Fruit fly (Drosophila melanogaster) whole organism, embryonic: ENCODE data around the gene CG42716.

Experiments
- Blimp-1 ChIP-seq: fragments of 200-800 bp; sonication (Bioruptor generic); optimal IDR thresholded peaks from 3 replicates; lab custom pipeline; 2018; ENCODE audit warnings: missing biosample characterization, missing genetic modification characterization, mild to moderate bottlenecking, moderate library complexity, missing genetic modification reagents
- CG10267 ChIP-seq: fragments of 200-800 bp; sonication (Bioruptor generic); optimal IDR thresholded peaks from 2 replicates; lab custom pipeline; 2018; ENCODE audit warnings: missing biosample characterization, mild to moderate bottlenecking, missing genetic modification characterization, moderate library complexity
- CG11456 ChIP-seq: fragments of 200-800 bp; sonication (Bioruptor generic); IDR thresholded peaks from 3 replicates; pipeline ENCODE4 v1.3.6; 2022; ENCODE audit warnings: missing biosample characterization, missing genetic modification characterization
- CG11504 ChIP-seq: fragments of 200-800 bp; sonication (Bioruptor generic); optimal IDR thresholded peaks from 3 replicates; lab custom pipeline; 2019; ENCODE audit warnings: missing biosample characterization, mild to moderate bottlenecking, missing genetic modification characterization, moderate library complexity
- CG11696 ChIP-seq: fragments of 200-800 bp; sonication (Bioruptor generic); IDR thresholded peaks from 2 replicates; pipeline ENCODE4 v1.3.6; 2022; ENCODE audit warnings: missing biosample characterization, missing genetic modification characterization
- CG12391 ChIP-seq: fragments of 200-800 bp; sonication (Bioruptor generic); optimal IDR thresholded peaks from 3 replicates; lab custom pipeline; 2018; ENCODE audit warnings: missing biosample characterization, mild to moderate bottlenecking, missing genetic modification characterization, moderate library complexity
- CG15601 ChIP-seq: fragments of 200-800 bp; sonication (Bioruptor generic); optimal IDR thresholded peaks from 3 replicates; lab custom pipeline; 2019; ENCODE audit warnings: missing biosample characterization, mild to moderate bottlenecking, missing genetic modification characterization, moderate library complexity
- CG15696 ChIP-seq: fragments of 200-800 bp; sonication (Bioruptor generic); optimal IDR thresholded peaks from 2 replicates; lab custom pipeline; 2019; ENCODE audit warnings: missing biosample characterization, mild to moderate bottlenecking, missing genetic modification characterization, moderate library complexity
- CG17361 ChIP-seq: fragments of 200-800 bp; sonication (Bioruptor generic); IDR thresholded peaks from 3 replicates; pipeline ENCODE4 v1.3.6; 2022; ENCODE audit warnings: missing biosample characterization, missing genetic modification characterization
- CG17385 ChIP-seq: fragments of 200-800 bp; sonication (Bioruptor generic); optimal IDR thresholded peaks from 3 replicates; lab custom pipeline; 2018; ENCODE audit warnings: missing biosample characterization, mild to moderate bottlenecking, missing genetic modification characterization
- CG18262 ChIP-seq: fragments of 200-800 bp; optimal IDR thresholded peaks from 3 replicates; lab custom pipeline; 2019; ENCODE audit warnings: missing biosample characterization, mild to moderate bottlenecking, missing genetic modification characterization, moderate library complexity
- CG1832 ChIP-seq: fragments of 200-800 bp; sonication (Bioruptor generic); optimal IDR thresholded peaks from 2 replicates; lab custom pipeline; 2017; ENCODE audit warnings: missing biosample characterization, mild to moderate bottlenecking, missing genetic modification characterization, inconsistent platforms
- CG2120 ChIP-seq: fragments of 200-800 bp; sonication (Bioruptor generic); optimal IDR thresholded peaks from 3 replicates; lab custom pipeline; 2016; ENCODE audit warnings: missing biosample characterization, missing genetic modification characterization
- CG2678 ChIP-seq: fragments of 200-800 bp; sonication (Bioruptor generic); optimal IDR thresholded peaks from 3 replicates; lab custom pipeline; 2019; ENCODE audit warnings: missing biosample characterization, mild to moderate bottlenecking, missing genetic modification characterization, moderate library complexity
- CG2712 ChIP-seq: fragments of 200-800 bp; optimal IDR thresholded peaks from 3 replicates; lab custom pipeline; 2019; ENCODE audit warnings: missing biosample characterization, mild to moderate bottlenecking, missing genetic modification characterization, moderate library complexity
- CG2889 ChIP-seq: fragments of 200-800 bp; sonication (Bioruptor generic); IDR thresholded peaks from 3 replicates; pipeline ENCODE4 v1.3.6; 2022; ENCODE audit warnings: missing biosample characterization, missing genetic modification characterization
- CG31441 ChIP-seq: fragments of 200-800 bp; sonication (Bioruptor generic); IDR thresholded peaks from 2 replicates; pipeline ENCODE4 v1.3.6; 2022; ENCODE audit warnings: missing biosample characterization, missing genetic modification characterization
- CG33557 ChIP-seq: fragments of 200-800 bp; sonication (Bioruptor generic); optimal IDR thresholded peaks from 2 replicates; lab custom pipeline; 2019; ENCODE audit warnings: missing biosample characterization, mild to moderate bottlenecking, missing genetic modification characterization, moderate library complexity
- CG6689 ChIP-seq: fragments of 200-800 bp; sonication (Bioruptor generic); IDR thresholded peaks from 2 replicates; pipeline ENCODE4 v1.3.6; 2022; ENCODE audit warnings: missing biosample characterization, missing genetic modification characterization
- CG7839 ChIP-seq: fragments of 200-800 bp; sonication (Bioruptor generic); optimal IDR thresholded peaks from 3 replicates; lab custom pipeline; 2018; ENCODE audit warnings: missing biosample characterization, mild to moderate bottlenecking, missing genetic modification characterization, moderate library complexity
- CG8388 ChIP-seq: fragments of 200-800 bp; sonication (Bioruptor generic); optimal IDR thresholded peaks from 2 replicates; lab custom pipeline; 2019; ENCODE audit warnings: missing biosample characterization, mild to moderate bottlenecking, missing genetic modification characterization, moderate library complexity
- CG8924 ChIP-seq: fragments of 200-800 bp; optimal IDR thresholded peaks from 3 replicates; lab custom pipeline; 2019; ENCODE audit warnings: missing biosample characterization, mild to moderate bottlenecking, missing genetic modification characterization, moderate library complexity
- CG9727 ChIP-seq: fragments of 200-800 bp; sonication (Bioruptor generic); optimal IDR thresholded peaks from 3 replicates; lab custom pipeline; 2017; ENCODE audit warnings: missing biosample characterization, mild to moderate bottlenecking, missing genetic modification characterization
- D ChIP-seq, 2 experiments: fragments of 200-800 bp in 1 of 2; fragments of >200 bp in 1 of 2; sonication (Bioruptor generic) in 1 of 2; optimal IDR thresholded peaks; 2 replicates in 1 of 2; 3 replicates in 1 of 2; lab custom pipeline; 2017; ENCODE audit warnings: mild to moderate bottlenecking in 1 of 2, missing biosample characterization in 1 of 2, missing genetic modification characterization in 1 of 2, missing genetic modification reagents in 1 of 2
- D19A ChIP-seq: fragments of 200-800 bp; optimal IDR thresholded peaks from 3 replicates; lab custom pipeline; 2019; ENCODE audit warnings: missing biosample characterization, mild to moderate bottlenecking, missing genetic modification characterization, moderate library complexity
- Elba2 ChIP-seq: fragments of 200-800 bp; sonication (Bioruptor generic); optimal IDR thresholded peaks from 3 replicates; lab custom pipeline; 2016; ENCODE audit warnings: missing biosample characterization, missing genetic modification characterization
- Med ChIP-seq: fragments of 200-800 bp; sonication (Bioruptor generic); peaks from one replicate; lab custom pipeline; 2016; ENCODE audit warnings: missing biosample characterization, missing genetic modification characterization, mild to moderate bottlenecking, inconsistent platforms, moderate library complexity
- Ptx1 ChIP-seq: fragments of 200-800 bp; sonication (Bioruptor generic); IDR thresholded peaks from 2 replicates; pipeline ENCODE4 v1.3.6; 2022; ENCODE audit warnings: missing biosample characterization, missing genetic modification characterization
- Stat92E ChIP-seq, 3 experiments: fragments of >200 bp in 2 of 3; fragments of 200-800 bp in 1 of 3; sonication (Bioruptor generic) in 1 of 3; optimal IDR thresholded peaks; 2 replicates each; lab custom pipeline; 2017 to 2019; ENCODE audit warnings: missing biosample characterization in 3 of 3, missing genetic modification characterization in 3 of 3, mild to moderate bottlenecking in 1 of 3, moderate library complexity in 1 of 3
- Trl ChIP-seq, 3 experiments: fragments of >200 bp in 2 of 3; fragments of 200-800 bp in 1 of 3; sonication (Bioruptor generic) in 1 of 3; optimal IDR thresholded peaks; 2 replicates in 1 of 3; 3 replicates in 2 of 3; lab custom pipeline; 2016 to 2017; ENCODE audit warnings: missing biosample characterization in 1 of 3, missing genetic modification characterization in 1 of 3
- ab ChIP-seq: fragments of 200-800 bp; sonication (Bioruptor generic); optimal IDR thresholded peaks from 2 replicates; lab custom pipeline; 2016; ENCODE audit warnings: missing biosample characterization, missing genetic modification characterization
- bsh ChIP-seq, 2 experiments: fragments of 200-800 bp; sonication (Bioruptor generic); optimal IDR thresholded peaks; 2 replicates each; lab custom pipeline; 2017 to 2018; ENCODE audit warnings: mild to moderate bottlenecking in 2 of 2, missing biosample characterization in 2 of 2, missing genetic modification characterization in 2 of 2, moderate library complexity in 1 of 2
- btn ChIP-seq: fragments of 200-800 bp; sonication (Bioruptor generic); optimal IDR thresholded peaks from 2 replicates; lab custom pipeline; 2016; ENCODE audit warnings: missing biosample characterization, missing genetic modification characterization
- crc ChIP-seq: fragments of 200-800 bp; sonication (Bioruptor generic); optimal IDR thresholded peaks from 2 replicates; lab custom pipeline; 2016; ENCODE audit warnings: missing biosample characterization, missing genetic modification characterization
- fd96Cb ChIP-seq: fragments of 200-800 bp; sonication (Bioruptor generic); optimal IDR thresholded peaks from 2 replicates; lab custom pipeline; 2018; ENCODE audit warnings: missing biosample characterization, mild to moderate bottlenecking, missing genetic modification characterization, moderate library complexity
- gem ChIP-seq: fragments of 200-800 bp; sonication (Bioruptor generic); optimal IDR thresholded peaks from 2 replicates; lab custom pipeline; 2019; ENCODE audit warnings: missing biosample characterization, mild to moderate bottlenecking, missing genetic modification characterization, moderate library complexity
- grau ChIP-seq: fragments of 200-800 bp; optimal IDR thresholded peaks from 3 replicates; lab custom pipeline; 2019; ENCODE audit warnings: missing biosample characterization, mild to moderate bottlenecking, missing genetic modification characterization, moderate library complexity
- phol ChIP-seq: fragments of 200-800 bp; sonication (Bioruptor generic); optimal IDR thresholded peaks from 3 replicates; lab custom pipeline; 2018; ENCODE audit warnings: missing biosample characterization, mild to moderate bottlenecking, missing genetic modification characterization, moderate library complexity
- usp ChIP-seq: fragments of >200 bp; optimal IDR thresholded peaks from 2 replicates; lab custom pipeline; 2017; ENCODE audit warnings: missing biosample characterization, missing genetic modification characterization

Gene CG42716

DNA sequence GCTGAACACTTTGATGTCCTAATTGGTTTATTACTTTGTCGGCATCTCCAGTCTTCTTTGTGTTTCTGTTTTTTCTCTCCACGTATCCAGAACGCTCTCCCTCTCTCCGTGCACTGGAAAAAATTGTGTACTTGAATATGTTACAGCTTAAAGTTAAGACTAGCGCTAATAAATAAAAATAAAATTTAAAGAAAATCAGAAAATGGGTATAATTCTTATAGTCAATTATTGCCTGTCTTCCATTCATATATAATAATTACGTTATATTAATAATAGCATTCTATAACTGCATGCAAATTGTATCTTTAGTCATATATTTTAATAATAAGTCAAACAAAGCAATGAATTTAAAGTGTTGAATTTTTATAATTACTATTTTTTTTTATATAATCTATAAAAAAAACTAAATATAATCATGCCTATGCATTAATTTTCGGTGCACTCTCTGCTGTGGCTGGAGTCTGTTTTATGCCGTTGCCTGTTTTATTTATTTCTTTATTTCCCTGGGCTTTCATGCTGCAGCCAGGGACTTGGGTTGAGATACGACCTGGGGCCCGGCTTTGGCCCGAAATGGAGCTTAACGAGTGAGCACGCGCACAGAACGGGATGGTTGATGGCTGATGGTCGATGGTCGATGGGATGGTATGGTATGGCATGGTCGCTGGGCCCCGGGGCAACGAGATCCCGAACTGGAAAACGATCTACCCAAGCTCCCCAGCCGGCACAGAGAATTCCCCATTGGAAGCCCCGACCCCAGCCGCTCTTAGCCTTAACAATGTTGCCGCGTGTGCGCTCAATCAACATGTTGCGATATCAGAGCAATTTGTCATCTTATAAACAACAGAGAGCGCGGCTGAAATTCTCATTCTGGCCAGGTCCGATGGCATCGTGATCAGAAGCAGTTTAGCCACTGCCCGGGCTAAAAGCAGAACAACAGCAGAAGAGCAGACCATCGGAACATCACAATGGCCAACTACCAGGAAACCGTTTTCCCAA is 17.5 kb upstream of the CG42716 start (continued):
- peak; percentile 59 for TF ChIP-seq gem
- TF ChIP-seq Blimp-1 (GFP tag; lab: Kevin White, UChicago): peak; percentile 48
- peak; percentile 58 for TF ChIP-seq phol (tag; lab: Kevin White, UChicago)
- no peak for TF ChIP-seq D (optimal IDR thresholded peaks at IDR 0.05; lab: Kevin White, UChicago)
- peak; percentile 5 for TF ChIP-seq D (GFP tag; optimal IDR thresholded peaks at IDR 0.05; lab: Kevin White, UChicago)
- peak; percentile 28 for TF ChIP-seq CG8924 (tag; lab: Kevin White, UChicago)
- TF ChIP-seq Elba2 (GFP tag; lab: Kevin White, UChicago): peak; percentile 47
- no peak for TF ChIP-seq CG17385
- no peak for TF ChIP-seq CG2889 (GFP tag; lab: Robert Waterston, UW)
- TF ChIP-seq Trl (optimal IDR thresholded peaks at IDR 0.05; lab: Kevin White, UChicago): no peak
- no peak for TF ChIP-seq Trl (GFP tag; optimal IDR thresholded peaks at IDR 0.05; lab: Kevin White, UChicago)
- TF ChIP-seq CG18262 (tag; lab: Kevin White, UChicago): peak; percentile 87
- peak; percentile 81 for TF ChIP-seq CG17361 (GFP tag; lab: Robert Waterston, UW)
- TF ChIP-seq CG11456: 0 out of 3 replicates have a peak, but pooled peaks have one; percentile 42
- TF ChIP-seq CG6689 (GFP tag; lab: Robert Waterston, UW): no peak
- TF ChIP-seq CG2712 (tag; lab: Kevin White, UChicago): peak; percentile 79
- TF ChIP-seq CG2120 (GFP tag; lab: Kevin White, UChicago): no peak
- TF ChIP-seq usp (GFP tag; lab: Kevin White, UChicago): no peak
- peak; percentile 8 for TF ChIP-seq Med (GFP tag; lab: Kevin White, UChicago)
- peak; percentile 42 for TF ChIP-seq CG12391 (tag; lab: Kevin White, UChicago)
- peak; percentile 30 for TF ChIP-seq CG7839 (tag; lab: Kevin White, UChicago)
- no peak for TF ChIP-seq Ptx1 (GFP tag; lab: Robert Waterston, UW)
- no peak for TF ChIP-seq CG11696 (GFP tag; lab: Robert Waterston, UW)
- peak; percentile 45 for TF ChIP-seq CG9727 (GFP tag; lab: Kevin White, UChicago)
- TF ChIP-seq CG31441 (GFP tag; lab: Robert Waterston, UW): peak; percentile 58; the same call in 1 of the 2 replicates
- TF ChIP-seq CG11504: peak; percentile 23
- peak; percentile 13 for TF ChIP-seq grau (tag; lab: Kevin White, UChicago)
- TF ChIP-seq crc (GFP tag; lab: Kevin White, UChicago): no peak
- no peak for TF ChIP-seq ab (GFP tag; lab: Kevin White, UChicago)
- peak in 1 of 2 experiments; percentile 32 for TF ChIP-seq bsh (GFP tag; optimal IDR thresholded peaks at IDR 0.05; lab: Kevin White, UChicago)
- peak; percentile 8 for TF ChIP-seq CG15601 (tag; lab: Kevin White, UChicago)
- TF ChIP-seq CG2678: peak; percentile 19
- TF ChIP-seq D19A: peak; percentile 51
- peak; percentile 37 for TF ChIP-seq CG8388 (GFP tag; lab: Kevin White, UChicago)
- TF ChIP-seq CG1832: peak; percentile 6
- no peak for TF ChIP-seq btn (GFP tag; lab: Kevin White, UChicago)
- peak in 1 of 3 experiments; percentile 9 for TF ChIP-seq Stat92E (GFP tag; optimal IDR thresholded peaks at IDR 0.05; lab: Kevin White, UChicago)
- TF ChIP-seq CG15696 (tag; lab: Kevin White, UChicago): peak; percentile 51
- peak; percentile 67 for TF ChIP-seq CG10267 (tag; lab: Kevin White, UChicago)
- peak; percentile 36 for TF ChIP-seq fd96Cb (tag; lab: Kevin White, UChicago)
- peak; percentile 47 for TF ChIP-seq CG33557 (GFP tag; lab: Kevin White, UChicago)
